Fruit fly (Drosophila melanogaster) whole organism, wandering third instar larva: ENCODE results near the gene GATAd.

ENCODE experiments used
- Abd-B ChIP-seq: fragments of >200 bp; optimal IDR thresholded peaks from 2 replicates; lab custom pipeline; 2017; ENCODE audit warnings: missing biosample characterization, missing genetic modification characterization
- CG32264 ChIP-seq: fragments of 200-800 bp; sonication (Bioruptor generic); optimal IDR thresholded peaks from 2 replicates; lab custom pipeline; 2016; ENCODE audit warnings: missing biosample characterization, missing genetic modification characterization
- CG9705 ChIP-seq: fragments of 200-800 bp; sonication (Bioruptor generic); optimal IDR thresholded peaks from 2 replicates; lab custom pipeline; 2018; ENCODE audit warnings: missing biosample characterization, mild to moderate bottlenecking, missing genetic modification characterization
- CrebA ChIP-seq: fragments of 200-800 bp; sonication (Bioruptor generic); optimal IDR thresholded peaks from 2 replicates; lab custom pipeline; 2016; ENCODE audit warnings: missing biosample characterization, mild to moderate bottlenecking, missing genetic modification characterization, borderline replicate concordance
- Dfd ChIP-seq: fragments of >200 bp; optimal IDR thresholded peaks from 2 replicates; lab custom pipeline; 2017; ENCODE audit warnings: missing biosample characterization, missing genetic modification characterization
- Dif ChIP-seq: fragments of 200-275, 200-300 bp; sonication (Bioruptor generic); optimal IDR thresholded peaks from 2 replicates; lab custom pipeline; 2018; ENCODE audit warnings: missing biosample characterization, missing genetic modification characterization; ENCODE audit not compliant: partially characterized antibody
- GATAd ChIP-seq: sonication (Bioruptor generic); optimal IDR thresholded peaks from 2 replicates; lab custom pipeline; 2016; ENCODE audit warnings: missing biosample characterization, missing genetic modification characterization
- HLH106 ChIP-seq: fragments of 200-800 bp; optimal IDR thresholded peaks from 3 replicates; lab custom pipeline; 2019; ENCODE audit warnings: missing biosample characterization, mild to moderate bottlenecking, missing genetic modification characterization, moderate library complexity
- Hnf4 ChIP-seq: fragments of 200-800 bp; sonication (Bioruptor generic); optimal IDR thresholded peaks from 2 replicates; lab custom pipeline; 2016; ENCODE audit warnings: missing biosample characterization, mild to moderate bottlenecking, missing genetic modification characterization
- Hr78 ChIP-seq: fragments of >200 bp; optimal IDR thresholded peaks from 2 replicates; lab custom pipeline; 2017; ENCODE audit warnings: missing biosample characterization, missing genetic modification characterization
- Hr83 ChIP-seq: fragments of 200-300 bp; sonication (Bioruptor generic); optimal IDR thresholded peaks from 2 replicates; lab custom pipeline; 2016; ENCODE audit warnings: missing biosample characterization, mild to moderate bottlenecking, missing genetic modification characterization, moderate library complexity; ENCODE audit not compliant: poor library complexity, severe bottlenecking
- Jra ChIP-seq: sonication (Bioruptor generic); optimal IDR thresholded peaks from 2 replicates; lab custom pipeline; 2016; ENCODE audit warnings: missing biosample characterization, missing genetic modification characterization
- Mio ChIP-seq: sonication (Bioruptor generic); optimal IDR thresholded peaks from 2 replicates; lab custom pipeline; 2016; ENCODE audit warnings: missing biosample characterization, missing genetic modification characterization
- Myc ChIP-seq: fragments of >200 bp; optimal IDR thresholded peaks from 2 replicates; lab custom pipeline; 2017
- N ChIP-seq: fragments of >200 bp; optimal IDR thresholded peaks from 2 replicates; lab custom pipeline; 2018; ENCODE audit warnings: missing biosample characterization, missing external identifiers, missing genetic modification characterization
- OdsH ChIP-seq: fragments of 200-800 bp; sonication (Bioruptor generic); optimal IDR thresholded peaks from 2 replicates; lab custom pipeline; 2016; ENCODE audit warnings: missing biosample characterization, mild to moderate bottlenecking, missing genetic modification characterization
- Rel ChIP-seq, 2 experiments: fragments of 200-800 bp; sonication (Bioruptor generic) in 1 of 2; optimal IDR thresholded peaks; 2 replicates in 1 of 2; 3 replicates in 1 of 2; lab custom pipeline; 2016 to 2019; ENCODE audit warnings: mild to moderate bottlenecking in 2 of 2, missing biosample characterization in 2 of 2, missing genetic modification characterization in 2 of 2, moderate library complexity in 1 of 2
- Sp1 ChIP-seq: fragments of 200-800 bp; sonication (Bioruptor generic); optimal IDR thresholded peaks from 3 replicates; lab custom pipeline; 2019; ENCODE audit warnings: missing biosample characterization, mild to moderate bottlenecking, missing genetic modification characterization, moderate library complexity
- Vsx2 ChIP-seq: fragments of 200-300, 225-300 bp; sonication (Bioruptor generic); optimal IDR thresholded peaks from 2 replicates; lab custom pipeline; 2018; ENCODE audit warnings: missing biosample characterization, missing genetic modification characterization; ENCODE audit not compliant: partially characterized antibody
- br ChIP-seq: fragments of 200-800 bp; sonication (Bioruptor generic); optimal IDR thresholded peaks from 2 replicates; lab custom pipeline; 2016; ENCODE audit warnings: missing biosample characterization, missing genetic modification characterization
- brk ChIP-seq: fragments of 200-800 bp; sonication (Bioruptor generic); optimal IDR thresholded peaks from 2 replicates; lab custom pipeline; 2016; ENCODE audit warnings: missing biosample characterization, mild to moderate bottlenecking, missing genetic modification characterization
- dl ChIP-seq, 2 experiments: fragments of 175-275, 200-275 bp in 1 of 2; fragments of 200-275 bp in 1 of 2; sonication (Bioruptor generic); optimal IDR thresholded peaks; lab custom pipeline; 2018; ENCODE audit warnings: mild to moderate bottlenecking in 2 of 2, missing biosample characterization in 2 of 2, missing genetic modification characterization in 2 of 2, moderate library complexity in 2 of 2; ENCODE audit not compliant: partially characterized antibody in 2 of 2, insufficient read depth in 1 of 2
- dmrt93B ChIP-seq: fragments of 200-800 bp; sonication (Bioruptor generic); optimal IDR thresholded peaks from 2 replicates; lab custom pipeline; 2018; ENCODE audit warnings: missing biosample characterization, mild to moderate bottlenecking, missing genetic modification characterization
- dsf ChIP-seq: sonication (Bioruptor generic); optimal IDR thresholded peaks from 2 replicates; lab custom pipeline; 2016; ENCODE audit warnings: missing biosample characterization, missing genetic modification characterization, borderline replicate concordance
- ey ChIP-seq: fragments of 200-800 bp; sonication (Bioruptor generic); optimal IDR thresholded peaks from 2 replicates; lab custom pipeline; 2016; ENCODE audit warnings: missing biosample characterization, missing genetic modification characterization
- foxo ChIP-seq, 2 experiments: fragments of 200-800 bp; sonication (Bioruptor generic); optimal IDR thresholded peaks; 2 replicates in 1 of 2; 3 replicates in 1 of 2; lab custom pipeline; 2016 to 2017; ENCODE audit warnings: missing biosample characterization in 2 of 2, missing genetic modification characterization in 2 of 2
- fru ChIP-seq: fragments of 200-800 bp; sonication (Bioruptor generic); optimal IDR thresholded peaks from 3 replicates; lab custom pipeline; 2016; ENCODE audit warnings: missing biosample characterization, mild to moderate bottlenecking, missing genetic modification characterization
- h ChIP-seq: fragments of 200-800 bp; sonication (Bioruptor generic); optimal IDR thresholded peaks from 3 replicates; lab custom pipeline; 2016; ENCODE audit warnings: missing biosample characterization, mild to moderate bottlenecking, missing genetic modification characterization
- jim ChIP-seq: fragments of 175-275, 200-325 bp; sonication (Bioruptor generic); optimal IDR thresholded peaks from 2 replicates; lab custom pipeline; 2016; ENCODE audit warnings: missing biosample characterization, mild to moderate bottlenecking, missing genetic modification characterization
- lola ChIP-seq: fragments of >200 bp; optimal IDR thresholded peaks from 2 replicates; lab custom pipeline; 2017; ENCODE audit warnings: missing biosample characterization, missing genetic modification characterization
- pan ChIP-seq: fragments of >200 bp; optimal IDR thresholded peaks from 2 replicates; lab custom pipeline; 2017
- psq ChIP-seq: fragments of 200-800 bp; sonication (Bioruptor generic); optimal IDR thresholded peaks from 3 replicates; lab custom pipeline; 2017; ENCODE audit warnings: missing biosample characterization, mild to moderate bottlenecking, missing genetic modification characterization, moderate library complexity
- rgr ChIP-seq: fragments of 200-800 bp; sonication (Bioruptor generic); optimal IDR thresholded peaks from 3 replicates; lab custom pipeline; 2016; ENCODE audit warnings: missing biosample characterization, mild to moderate bottlenecking, missing genetic modification characterization
- sage ChIP-seq: fragments of 200-800 bp; sonication (Bioruptor generic); optimal IDR thresholded peaks from 2 replicates; lab custom pipeline; 2016; ENCODE audit warnings: missing biosample characterization, mild to moderate bottlenecking, missing genetic modification characterization
- sv ChIP-seq: fragments of 200-800 bp; sonication (Bioruptor generic); optimal IDR thresholded peaks from 3 replicates; lab custom pipeline; 2016; ENCODE audit warnings: missing biosample characterization, missing genetic modification characterization
- tai ChIP-seq: sonication (Bioruptor generic); optimal IDR thresholded peaks from 2 replicates; lab custom pipeline; 2016; ENCODE audit warnings: missing biosample characterization, missing genetic modification characterization
- usp ChIP-seq: fragments of >200 bp; optimal IDR thresholded peaks from 2 replicates; lab custom pipeline; 2017; ENCODE audit warnings: missing biosample characterization, missing genetic modification characterization
- woc ChIP-seq: sonication (Bioruptor generic); optimal IDR thresholded peaks from 2 replicates; lab custom pipeline; 2016; ENCODE audit warnings: missing biosample characterization, mild to moderate bottlenecking, missing genetic modification characterization

GATAd gene

dm6 chr2L:10299077-10299809, 34.3 kb upstream of the GATAd start:
- TF ChIP-seq sage (peak; percentile 37), Dfd (GFP tag; lab: Kevin White, UChicago) (no peak)

dm6 chr2L:10299810-10300147, 33.8 kb upstream of the GATAd start, which contains the start of gene CYLD:
Gene CYLD (minus strand): TSS chr2L:10299847.
- TF ChIP-seq dmrt93B (no peak), psq (GFP tag; lab: Kevin White, UChicago) (peak; percentile 25), Myc (lab: Kevin White, UChicago) (no peak), N (GFP tag; lab: Kevin White, UChicago) (no peak), jim (GFP tag; lab: Kevin White, UChicago) (no peak), foxo (GFP tag; optimal IDR thresholded peaks at IDR 0.05; lab: Kevin White, UChicago) (peak in 1 of 2 experiments; percentile 62), Jra (peak; percentile 56), Sp1 (no peak), tai (GFP tag; lab: Kevin White, UChicago) (no peak), fru (no peak), pan (lab: Kevin White, UChicago) (no peak), Dfd (GFP tag; lab: Kevin White, UChicago) (no peak), Hr78 (GFP tag; lab: Kevin White, UChicago) (no peak), HLH106 (tag; lab: Kevin White, UChicago) (peak; percentile 60), Vsx2 (GFP tag; lab: Kevin White, UChicago) (no peak), brk (peak; percentile 68), Hnf4 (GFP tag; lab: Kevin White, UChicago) (peak; percentile 70), Mio (GFP tag; lab: Kevin White, UChicago) (no peak), OdsH (GFP tag; lab: Kevin White, UChicago) (peak; percentile 50), CrebA (no peak), dsf (no peak), Abd-B (GFP tag; lab: Kevin White, UChicago) (no peak), dl (GFP tag; optimal IDR thresholded peaks at IDR 0.05; lab: Kevin White, UChicago; ENCODE audit: insufficient read depth in 1 of 2, partially characterized antibody in 2 of 2) (no peak), Rel (GFP tag; optimal IDR thresholded peaks at IDR 0.05; lab: Kevin White, UChicago) (no peak), Rel (tag; optimal IDR thresholded peaks at IDR 0.05; lab: Kevin White, UChicago) (no peak), br (GFP tag; lab: Kevin White, UChicago) (no peak), lola (GFP tag; lab: Kevin White, UChicago) (no peak), Hr83 (GFP tag; lab: Kevin White, UChicago) (no peak), ey (GFP tag; lab: Kevin White, UChicago) (peak; percentile 14), h (GFP tag; lab: Kevin White, UChicago) (no peak), sv (GFP tag; lab: Kevin White, UChicago) (no peak), Dif (GFP tag; lab: Kevin White, UChicago) (no peak), rgr (GFP tag; lab: Kevin White, UChicago) (peak; percentile 64), CG32264 (GFP tag; lab: Kevin White, UChicago) (no peak), sage (peak; percentile 7), GATAd (no peak), woc (peak; percentile 4), CG9705 (peak; percentile 34), usp (GFP tag; lab: Kevin White, UChicago) (no peak)

dm6 chr2L:10301918-10302317, 31.6 kb upstream of the GATAd start, which contains the start of gene CG13138:
Gene CG13138 (minus strand): TSS chr2L:10302018.
- TF ChIP-seq Jra: no peak
